Fruit fly (Drosophila melanogaster) whole organism, pupa: ENCODE data around the gene 5-HT7.

Experiments
- CG10348 ChIP-seq: fragments of 200-800 bp; sonication (Bioruptor generic); IDR thresholded peaks from 2 replicates; pipeline ENCODE4 v1.3.6; 2022; ENCODE audit warnings: missing biosample characterization, missing genetic modification characterization
- CG12605 ChIP-seq: fragments of 200-800 bp; sonication (Bioruptor generic); IDR thresholded peaks from 2 replicates; pipeline ENCODE4 v1.3.6; 2022; ENCODE audit warnings: missing biosample characterization, missing genetic modification characterization
- CG13204 ChIP-seq: fragments of 200-800 bp; sonication (Bioruptor generic); optimal IDR thresholded peaks from 2 replicates; lab custom pipeline; 2018; ENCODE audit warnings: missing biosample characterization, mild to moderate bottlenecking, missing genetic modification characterization, moderate library complexity
- CG14655 ChIP-seq: fragments of 200-800 bp; sonication (Bioruptor generic); optimal IDR thresholded peaks from 3 replicates; lab custom pipeline; 2017; ENCODE audit warnings: mild to moderate bottlenecking, missing biosample characterization, missing genetic modification reagents, missing genetic modification characterization
- CG15710 ChIP-seq: fragments of 200-800 bp; sonication (Bioruptor generic); optimal IDR thresholded peaks from 2 replicates; lab custom pipeline; 2018; ENCODE audit warnings: missing biosample characterization, mild to moderate bottlenecking, missing genetic modification characterization, moderate library complexity
- CG17806 ChIP-seq: fragments of 200-800 bp; sonication (Bioruptor generic); optimal IDR thresholded peaks from 2 replicates; lab custom pipeline; 2018; ENCODE audit warnings: missing biosample characterization, mild to moderate bottlenecking, missing genetic modification characterization, moderate library complexity
- CG32121 ChIP-seq: fragments of 200-800 bp; sonication (Bioruptor generic); IDR thresholded peaks from 2 replicates; pipeline ENCODE4 v1.3.6; 2022; ENCODE audit warnings: missing biosample characterization, missing genetic modification characterization
- CG34367 ChIP-seq: fragments of 200-800 bp; sonication (Bioruptor generic); optimal IDR thresholded peaks from 2 replicates; lab custom pipeline; 2018; ENCODE audit warnings: missing biosample characterization, mild to moderate bottlenecking, missing genetic modification characterization
- CG4496 ChIP-seq: fragments of 200-800 bp; sonication (Bioruptor generic); IDR thresholded peaks from 3 replicates; pipeline ENCODE4 v1.3.6; 2022; ENCODE audit warnings: missing biosample characterization, missing genetic modification characterization
- CG8159 ChIP-seq: fragments of 200-800 bp; sonication (Bioruptor generic); optimal IDR thresholded peaks from 3 replicates; lab custom pipeline; 2018; ENCODE audit warnings: missing biosample characterization, mild to moderate bottlenecking, missing genetic modification characterization, moderate library complexity
- CG8301 ChIP-seq: fragments of 200-800 bp; sonication (Bioruptor generic); optimal IDR thresholded peaks from 2 replicates; lab custom pipeline; 2018; ENCODE audit warnings: missing biosample characterization, mild to moderate bottlenecking, missing genetic modification characterization
- CG9948 ChIP-seq: fragments of 200-800 bp; sonication (Bioruptor generic); optimal IDR thresholded peaks from 2 replicates; lab custom pipeline; 2018; ENCODE audit warnings: missing biosample characterization, mild to moderate bottlenecking, missing genetic modification characterization, moderate library complexity
- D1 ChIP-seq: fragments of 200-800 bp; sonication (Bioruptor generic); optimal IDR thresholded peaks from 2 replicates; lab custom pipeline; 2018; ENCODE audit warnings: missing biosample characterization, mild to moderate bottlenecking, missing genetic modification characterization, moderate library complexity
- EcR ChIP-seq: fragments of 200-800 bp; sonication (Bioruptor generic); optimal IDR thresholded peaks from 3 replicates; lab custom pipeline; 2019; ENCODE audit warnings: missing biosample characterization, missing genetic modification characterization, mild to moderate bottlenecking, moderate library complexity, missing genetic modification reagents
- Ets98B ChIP-seq: fragments of 200-800 bp; sonication (Bioruptor generic); IDR thresholded peaks from 2 replicates; pipeline ENCODE4 v1.3.6; 2022; ENCODE audit warnings: missing biosample characterization, missing genetic modification characterization
- Pif1A ChIP-seq: fragments of 200-800 bp; sonication (Bioruptor generic); optimal IDR thresholded peaks from 3 replicates; lab custom pipeline; 2016; ENCODE audit warnings: missing biosample characterization, missing genetic modification characterization
- Pif1B ChIP-seq: fragments of 200-800 bp; sonication (Bioruptor generic); optimal IDR thresholded peaks from 3 replicates; lab custom pipeline; 2016; ENCODE audit warnings: missing biosample characterization, missing genetic modification characterization
- Snoo ChIP-seq: fragments of 200-800 bp; sonication (Bioruptor generic); optimal IDR thresholded peaks from 3 replicates; lab custom pipeline; 2017; ENCODE audit warnings: missing biosample characterization, mild to moderate bottlenecking, missing genetic modification characterization, inconsistent platforms
- fd96Ca ChIP-seq: fragments of 200-800 bp; sonication (Bioruptor generic); IDR thresholded peaks from 3 replicates; pipeline ENCODE4 v1.3.6; 2022; ENCODE audit warnings: missing biosample characterization, missing genetic modification characterization
- gl ChIP-seq: fragments of 200-800 bp; sonication (Bioruptor generic); optimal IDR thresholded peaks from 2 replicates; lab custom pipeline; 2018; ENCODE audit warnings: missing biosample characterization, mild to moderate bottlenecking, missing genetic modification characterization
- rn ChIP-seq: fragments of 200-800 bp; sonication (Bioruptor generic); IDR thresholded peaks from 2 replicates; pipeline ENCODE4 v1.3.6; 2022; ENCODE audit warnings: missing biosample characterization, missing genetic modification characterization

Gene 5-HT7

dm6 chr3R:30937002-30937401 is 79.7 kb downstream of the 5-HT7 start, which contains the start of gene CG15550:
Gene CG15550 (minus strand): TSS chr3R:30937102.
- no peak for TF ChIP-seq CG32121 (GFP tag; lab: Robert Waterston, UW)

dm6 chr3R:30936407-30936806 is 80.3 kb downstream of the 5-HT7 start, which contains the start of gene CG15549:
Gene CG15549 (minus strand): TSS chr3R:30936507.
- TF ChIP-seq CG32121 (GFP tag; lab: Robert Waterston, UW): no peak
- no peak for TF ChIP-seq CG13204 (GFP tag; lab: Kevin White, UChicago)
- TF ChIP-seq CG8301 (tag; lab: Kevin White, UChicago): no peak
- no peak for TF ChIP-seq fd96Ca (GFP tag; lab: Robert Waterston, UW)
- TF ChIP-seq CG15710 (tag; lab: Kevin White, UChicago): no peak
- no peak for TF ChIP-seq CG34367 (tag; lab: Kevin White, UChicago)
- no peak for TF ChIP-seq CG4496 (GFP tag; lab: Robert Waterston, UW)
- TF ChIP-seq EcR (GFP tag; lab: Kevin White, UChicago): no peak
- no peak for TF ChIP-seq CG14655 (GFP tag; lab: Kevin White, UChicago)
- no peak for TF ChIP-seq CG17806 (tag; lab: Kevin White, UChicago)

dm6 chr3R:30933894-30934434 is 82.7 kb downstream of the 5-HT7 start:
- TF ChIP-seq CG8301 (tag; lab: Kevin White, UChicago): no peak
- no peak for TF ChIP-seq CG13204 (GFP tag; lab: Kevin White, UChicago)
- no peak for TF ChIP-seq CG8159 (tag; lab: Kevin White, UChicago)
- no peak for TF ChIP-seq Pif1A (GFP tag; lab: Kevin White, UChicago)
- TF ChIP-seq CG9948: no peak
- no peak for TF ChIP-seq fd96Ca (GFP tag; lab: Robert Waterston, UW)
- TF ChIP-seq gl (tag; lab: Kevin White, UChicago): no peak
- no peak for TF ChIP-seq rn (GFP tag; lab: Robert Waterston, UW)
- no peak for TF ChIP-seq CG17806 (tag; lab: Kevin White, UChicago)
- TF ChIP-seq EcR (GFP tag; lab: Kevin White, UChicago): no peak
- TF ChIP-seq Ets98B (GFP tag; lab: Robert Waterston, UW): no peak
- TF ChIP-seq Pif1B (GFP tag; lab: Kevin White, UChicago): no peak
- no peak for TF ChIP-seq CG14655 (GFP tag; lab: Kevin White, UChicago)
- TF ChIP-seq CG32121 (GFP tag; lab: Robert Waterston, UW): no peak
- no peak for TF ChIP-seq D1 (tag; lab: Kevin White, UChicago)
- no peak for TF ChIP-seq Snoo (tag; lab: Kevin White, UChicago)
- TF ChIP-seq CG10348 (GFP tag; lab: Robert Waterston, UW): no peak
- TF ChIP-seq CG34367 (tag; lab: Kevin White, UChicago): no peak
- no peak for TF ChIP-seq CG12605

- TF ChIP-seq Pif1A (GFP tag; lab: Kevin White, UChicago) (peak; percentile 28), Pif1B (GFP tag; lab: Kevin White, UChicago) (no peak), fd96Ca (GFP tag; lab: Robert Waterston, UW) (no peak), gl (tag; lab: Kevin White, UChicago) (no peak), CG17806 (tag; lab: Kevin White, UChicago) (no peak)
Measured at dm6 chr3R:30932092-30932491, 84.6 kb downstream of the 5-HT7 start.

dm6 chr3R:30928634-30929033 is 88.0 kb downstream of the 5-HT7 start:
- TF ChIP-seq fd96Ca (GFP tag; lab: Robert Waterston, UW) (no peak), CG4496 (GFP tag; lab: Robert Waterston, UW) (no peak), CG8159 (tag; lab: Kevin White, UChicago) (no peak)

dm6 chr3R:30926033-30926432 is 90.6 kb downstream of the 5-HT7 start:
- TF ChIP-seq rn (GFP tag; lab: Robert Waterston, UW): no peak
- no peak for TF ChIP-seq EcR (GFP tag; lab: Kevin White, UChicago)
- no peak for TF ChIP-seq CG34367 (tag; lab: Kevin White, UChicago)
- no peak for TF ChIP-seq Ets98B (GFP tag; lab: Robert Waterston, UW)
- no peak for TF ChIP-seq CG15710 (tag; lab: Kevin White, UChicago)

- TF ChIP-seq CG17806 (tag; lab: Kevin White, UChicago): no peak
- no peak for TF ChIP-seq EcR (GFP tag; lab: Kevin White, UChicago)
- no peak for TF ChIP-seq CG8301 (tag; lab: Kevin White, UChicago)
Measured at dm6 chr3R:30925436-30925835, 91.2 kb downstream of the 5-HT7 start.
